Worm (Caenorhabditis elegans): Measurements from ENCODE around the gene F57F4.1.

- no peak for TF ChIP-seq tbx-37 (GFP tag; conservative IDR thresholded peaks at IDR 0.05)
- TF ChIP-seq hmg-4 (GFP tag; optimal IDR thresholded peaks at IDR 0.05), result no peak
- TF ChIP-seq sea-1 (GFP tag; conservative IDR thresholded peaks at IDR 0.05), result no peak
- no peak for TF ChIP-seq tra-4 (tag; optimal IDR thresholded peaks at IDR 0.05)
- TF ChIP-seq hmbx-1 (tag; optimal IDR thresholded peaks at IDR 0.05), result no peak
- TF ChIP-seq ama-1 (optimal IDR thresholded peaks at IDR 0.05), result no peak
- TF ChIP-seq tbx-11 (GFP tag; IDR thresholded peaks at IDR 0.05), result no peak
- TF ChIP-seq flt-1 (GFP tag; IDR thresholded peaks at IDR 0.05), result no peak
- TF ChIP-seq hnd-1 (tag; optimal IDR thresholded peaks at IDR 0.05), result no peak
- no peak for TF ChIP-seq aly-1 (tag; optimal IDR thresholded peaks at IDR 0.05)
- no peak for TF ChIP-seq pes-1 (GFP tag; IDR thresholded peaks at IDR 0.05)
- TF ChIP-seq F13C5.2 (tag; optimal IDR thresholded peaks at IDR 0.05), result no peak
- no peak for TF ChIP-seq ceh-13 (GFP tag; optimal IDR thresholded peaks at IDR 0.05)
Measured at ce11 chrV:6426843-6427242, 36.6 kb downstream of the F57F4.1 start, which contains the start of gene atp-4.
